Worm (Caenorhabditis elegans): Measurements from ENCODE around the gene aldo-1.
A peak's percentile ranks its signal among the peaks of the same experiment; 100 is the strongest.

aldo-1 gene

DNA sequence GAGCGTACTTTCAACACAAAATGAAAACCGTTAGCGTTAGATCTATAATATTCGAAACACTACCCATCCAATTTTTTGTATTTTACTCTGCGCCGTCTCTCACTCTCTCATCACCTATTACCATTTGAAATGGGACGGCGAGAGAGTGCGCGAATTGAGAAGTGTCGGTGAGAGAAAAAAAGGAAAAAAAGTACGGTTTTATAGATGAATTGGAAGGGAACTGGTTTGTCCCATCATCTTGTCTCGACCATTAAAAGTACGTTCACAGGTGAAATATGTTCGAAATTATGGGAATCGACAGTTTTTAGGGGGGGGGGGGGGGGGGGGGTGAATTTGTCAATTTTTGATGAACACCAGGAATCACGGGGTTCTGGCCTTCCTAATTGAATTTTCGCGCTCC is 30.0 kb downstream of the aldo-1 start (continued):
- TF ChIP-seq aly-2 (tag; optimal IDR thresholded peaks at IDR 0.05) (no peak), nhr-20 (tag; optimal IDR thresholded peaks at IDR 0.05) (peak; percentile 30), mep-1 (tag; optimal IDR thresholded peaks at IDR 0.05) (no peak), C16A3.4 (tag; optimal IDR thresholded peaks at IDR 0.05) (no peak), skn-1 (tag; optimal IDR thresholded peaks at IDR 0.05) (no peak), lsy-2 (tag; optimal IDR thresholded peaks at IDR 0.05) (peak in 1 of 2 experiments; percentile 41), ceh-82 (tag; optimal IDR thresholded peaks at IDR 0.05) (no peak), nhr-77 (tag; optimal IDR thresholded peaks at IDR 0.05) (no peak), unc-98 (GFP tag; IDR thresholded peaks at IDR 0.05) (no peak), ceh-63 (GFP tag; optimal IDR thresholded peaks at IDR 0.05) (no peak), snpc-4 (tag; optimal IDR thresholded peaks at IDR 0.05) (no peak), egl-13 (tag; optimal IDR thresholded peaks at IDR 0.05) (no peak), nhr-85 (tag) (peak; percentile 82), Y116A8C.19 (tag; optimal IDR thresholded peaks at IDR 0.05; ENCODE audit: borderline replicate concordance) (no peak), vab-15 (tag; optimal IDR thresholded peaks at IDR 0.05) (no peak), nhr-71 (tag; optimal IDR thresholded peaks at IDR 0.05) (peak; percentile 33), snu-23 (GFP tag; optimal IDR thresholded peaks at IDR 0.05) (peak; percentile 53)

DNA sequence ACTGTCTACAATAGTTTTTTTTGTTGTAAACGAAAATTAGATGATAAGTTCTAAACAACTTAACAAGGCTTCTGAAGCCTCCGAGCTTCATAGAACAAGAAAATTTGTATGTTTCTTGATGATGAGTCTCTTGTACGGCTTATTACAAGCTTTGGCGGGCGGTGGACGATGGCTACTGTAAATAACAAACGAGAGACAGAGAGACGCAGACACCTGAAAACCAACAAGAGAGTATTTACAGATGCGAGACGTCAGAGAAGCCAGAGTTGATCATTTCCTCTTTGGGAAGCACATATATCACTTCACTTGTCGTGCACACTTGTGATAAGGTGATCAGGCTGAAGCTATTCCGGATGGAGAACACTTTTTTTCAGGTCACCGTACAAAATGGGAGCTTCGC is 33.9 kb downstream of the aldo-1 start:
- TF ChIP-seq nhr-20 (tag; optimal IDR thresholded peaks at IDR 0.05) (no peak), nhr-77 (tag; optimal IDR thresholded peaks at IDR 0.05) (no peak), mab-9 (GFP tag; IDR thresholded peaks at IDR 0.05) (no peak), blmp-1 (tag; optimal IDR thresholded peaks at IDR 0.05) (no peak), ces-1 (GFP tag; optimal IDR thresholded peaks at IDR 0.05) (no peak), hlh-4 (tag; optimal IDR thresholded peaks at IDR 0.05) (no peak)

DNA sequence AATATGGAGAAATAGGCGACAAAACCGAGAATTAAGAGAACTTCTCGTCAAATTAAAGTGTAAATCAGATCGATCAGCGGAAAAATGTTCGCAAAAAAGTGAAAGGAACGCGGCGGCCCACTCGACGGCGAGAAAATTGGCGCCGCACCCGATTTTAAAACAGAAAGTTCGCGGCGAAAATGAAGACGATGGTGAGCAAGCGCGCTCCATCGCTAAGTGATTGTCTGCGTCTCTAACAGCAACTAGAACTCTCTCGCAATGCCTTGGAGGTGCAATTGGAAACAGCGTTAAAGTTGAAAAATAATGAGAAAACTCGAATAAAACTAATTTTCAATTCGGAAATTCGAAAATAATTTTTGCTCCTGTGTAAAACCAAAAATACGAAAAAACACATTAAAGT is 34.7 kb downstream of the aldo-1 start:
- TF ChIP-seq jun-1 (tag; optimal IDR thresholded peaks at IDR 0.05) (peak; percentile 63), efl-3 (GFP tag; optimal IDR thresholded peaks at IDR 0.05) (no peak), nhr-19 (GFP tag; conservative IDR thresholded peaks at IDR 0.05) (peak; percentile 60), snu-23 (GFP tag; optimal IDR thresholded peaks at IDR 0.05) (peak; percentile 74), skn-1 (tag; optimal IDR thresholded peaks at IDR 0.05) (peak; percentile 62), nhr-47 (tag; optimal IDR thresholded peaks at IDR 0.05) (peak; percentile 80), lin-39 (tag; optimal IDR thresholded peaks at IDR 0.05) (peak; percentile 23), mdl-1 (tag; optimal IDR thresholded peaks at IDR 0.05) (peak in 1 of 2 experiments; percentile 38), lin-35 (GFP tag; optimal IDR thresholded peaks at IDR 0.05) (peak; percentile 82 to 92), nhr-20 (tag; optimal IDR thresholded peaks at IDR 0.05) (peak; percentile 62), xbp-1 (tag; optimal IDR thresholded peaks at IDR 0.05) (peak; percentile 51), C16A3.4 (tag; optimal IDR thresholded peaks at IDR 0.05) (peak; percentile 65), egl-13 (tag; optimal IDR thresholded peaks at IDR 0.05) (no peak), irx-1 (tag; optimal IDR thresholded peaks at IDR 0.05) (peak; percentile 20), nhr-71 (tag; optimal IDR thresholded peaks at IDR 0.05) (peak; percentile 79), lin-15B (tag; optimal IDR thresholded peaks at IDR 0.05) (peak; percentile 60), nhr-11 (tag; optimal IDR thresholded peaks at IDR 0.05) (no peak), elt-3 (tag; optimal IDR thresholded peaks at IDR 0.05) (peak in 1 of 6 experiments; percentile 12), lin-14 (GFP tag; optimal IDR thresholded peaks at IDR 0.05) (peak; percentile 78), fos-1 (tag; optimal IDR thresholded peaks at IDR 0.05) (peak; percentile 9), lsy-2 (tag; optimal IDR thresholded peaks at IDR 0.05) (peak; percentile 71 to 79), unc-62 (GFP tag; optimal IDR thresholded peaks at IDR 0.05) (no peak), swsn-7 (tag; optimal IDR thresholded peaks at IDR 0.05) (peak; percentile 67), C34B4.2 (tag; optimal IDR thresholded peaks at IDR 0.05) (no peak), fkh-8 (tag; optimal IDR thresholded peaks at IDR 0.05) (peak; percentile 62), isw-1 (GFP tag; IDR thresholded peaks at IDR 0.05) (peak; percentile 42), blmp-1 (tag; optimal IDR thresholded peaks at IDR 0.05) (peak; percentile 98), mep-1 (tag; optimal IDR thresholded peaks at IDR 0.05) (peak; percentile 74), fkh-10 (GFP tag; optimal IDR thresholded peaks at IDR 0.05) (peak; percentile 16), rnt-1 (tag; optimal IDR thresholded peaks at IDR 0.05) (peak; percentile 72), nhr-90 (tag; optimal IDR thresholded peaks at IDR 0.05; ENCODE audit: poor library complexity) (peak; percentile 49), unc-86 (tag; optimal IDR thresholded peaks at IDR 0.05) (peak; percentile 58), unc-130 (tag; optimal IDR thresholded peaks at IDR 0.05) (peak; percentile 77), F16B12.6 (tag; optimal IDR thresholded peaks at IDR 0.05) (peak; percentile 51), grh-1 (GFP tag; IDR thresholded peaks at IDR 0.05) (no peak; the same call in 1 of the 2 replicates), tbx-2 (tag; optimal IDR thresholded peaks at IDR 0.05) (peak; percentile 52), nhr-84 (tag; optimal IDR thresholded peaks at IDR 0.05) (no peak)
